Worm (Caenorhabditis elegans) whole organism, L2 larva: ENCODE results near the gene chk-2.

Source experiments
- F13H6.1 ChIP-seq: sonication (generic microtip); optimal IDR thresholded peaks from 2 replicates; lab custom pipeline; 2016; ENCODE audit warnings: missing genetic modification characterization, missing compliant biosample characterization
- lin-11 ChIP-seq: fragments of 150-350 bp; sonication (generic microtip); optimal IDR thresholded peaks from 2 replicates; lab custom pipeline; 2014; ENCODE audit warnings: missing biosample characterization, missing genetic modification characterization, inconsistent platforms, mixed read lengths
- unc-62 ChIP-seq: fragments of 150-350 bp; optimal IDR thresholded peaks from 2 replicates; lab custom pipeline; 2014; ENCODE audit warnings: missing biosample characterization, missing genetic modification reagents, missing genetic modification characterization

DNA sequence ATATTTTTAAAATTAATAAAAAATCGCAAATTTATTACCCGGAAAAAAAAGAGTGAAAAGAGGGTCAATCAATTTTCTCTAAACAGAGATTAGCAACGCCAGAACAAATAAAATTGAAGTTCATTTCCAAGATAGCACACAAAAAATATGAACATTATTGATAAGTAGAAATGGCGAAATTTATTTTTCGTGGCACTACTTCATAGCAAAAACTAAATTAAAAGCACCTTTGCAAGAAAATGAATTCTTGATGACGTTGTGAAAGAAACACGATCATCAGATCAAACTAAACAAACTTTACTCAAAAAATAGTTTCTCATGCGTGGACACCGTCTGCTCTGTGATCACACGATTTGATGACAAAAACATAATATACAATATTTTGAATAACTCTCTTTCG lies 6.8 kb upstream of the chk-2 start, which contains the start of gene Y60A3A.16:
- TF ChIP-seq unc-62 (no peak), F13H6.1 (no peak), lin-11 (tag; lab: Kevin White, UChicago) (no peak)
